Worm (Caenorhabditis elegans): Measurements from ENCODE around the gene rpl-35.

Gene rpl-35

ce11 chrIII:7809033-7809432 lies 45.9 kb upstream of the rpl-35 start:
- TF ChIP-seq mls-2 (tag; optimal IDR thresholded peaks at IDR 0.05): no peak
- no peak for TF ChIP-seq lsy-2 (tag; optimal IDR thresholded peaks at IDR 0.05)
- TF ChIP-seq pha-4 (tag; optimal IDR thresholded peaks at IDR 0.05): no peak

ce11 chrIII:7812208-7812880 lies 42.6 kb upstream of the rpl-35 start:
- TF ChIP-seq M03D4.4 (tag; optimal IDR thresholded peaks at IDR 0.05) (no peak), lsy-2 (tag; optimal IDR thresholded peaks at IDR 0.05) (peak; percentile 65)

ce11 chrIII:7814159-7815055 lies 40.5 kb upstream of the rpl-35 start, which contains the start of gene egl-5:
egl-5 (plus strand) TSS chrIII:7814374.
- TF ChIP-seq unc-120 (tag; optimal IDR thresholded peaks at IDR 0.05; ENCODE audit: poor library complexity, severe bottlenecking): no peak
- peak; percentile 97 for TF ChIP-seq mab-5 (tag; optimal IDR thresholded peaks at IDR 0.05)
- TF ChIP-seq zip-8 (tag; optimal IDR thresholded peaks at IDR 0.05): peak; percentile 100
- no peak for TF ChIP-seq drap-1 (GFP tag; optimal IDR thresholded peaks at IDR 0.05)
- TF ChIP-seq lsy-2 (tag; optimal IDR thresholded peaks at IDR 0.05): peak; percentile 26
- peak; percentile 24 for TF ChIP-seq ces-1 (GFP tag; optimal IDR thresholded peaks at IDR 0.05)
- TF ChIP-seq hlh-1 (tag; optimal IDR thresholded peaks at IDR 0.05): no peak
- no peak for TF ChIP-seq blmp-1 (tag; optimal IDR thresholded peaks at IDR 0.05)

- TF ChIP-seq unc-39 (tag; optimal IDR thresholded peaks at IDR 0.05) (no peak), flh-1 (GFP tag; optimal IDR thresholded peaks at IDR 0.05) (no peak), drap-1 (GFP tag; optimal IDR thresholded peaks at IDR 0.05) (no peak), unc-62 (GFP tag; optimal IDR thresholded peaks at IDR 0.05) (no peak), bed-3 (GFP tag; optimal IDR thresholded peaks at IDR 0.05) (no peak), lsy-2 (tag; optimal IDR thresholded peaks at IDR 0.05) (no peak), nhr-28 (tag; optimal IDR thresholded peaks at IDR 0.05) (no peak), mab-5 (tag; optimal IDR thresholded peaks at IDR 0.05) (peak; percentile 96)
Measured at ce11 chrIII:7815056-7815366, 39.9 kb upstream of the rpl-35 start.

ce11 chrIII:7815571-7816348 lies 39.2 kb upstream of the rpl-35 start:
- TF ChIP-seq mls-2 (tag; optimal IDR thresholded peaks at IDR 0.05) (no peak), zip-8 (tag; optimal IDR thresholded peaks at IDR 0.05) (peak; percentile 100), nhr-76 (tag; optimal IDR thresholded peaks at IDR 0.05) (no peak), sem-2 (GFP tag; optimal IDR thresholded peaks at IDR 0.05) (no peak), mab-5 (tag; optimal IDR thresholded peaks at IDR 0.05) (peak; percentile 91), nhr-12 (tag; optimal IDR thresholded peaks at IDR 0.05) (no peak)

- TF ChIP-seq bed-3 (GFP tag; optimal IDR thresholded peaks at IDR 0.05): no peak
- TF ChIP-seq mab-5 (tag; optimal IDR thresholded peaks at IDR 0.05): peak; percentile 99
- TF ChIP-seq zip-8 (tag; optimal IDR thresholded peaks at IDR 0.05): peak; percentile 100
Measured at ce11 chrIII:7816463-7816862, 38.5 kb upstream of the rpl-35 start.

ce11 chrIII:7818965-7819364 lies 36.0 kb upstream of the rpl-35 start:
- TF ChIP-seq blmp-1 (tag; optimal IDR thresholded peaks at IDR 0.05): no peak
- TF ChIP-seq cnd-1 (tag; optimal IDR thresholded peaks at IDR 0.05): no peak
- no peak for TF ChIP-seq unc-39 (tag; optimal IDR thresholded peaks at IDR 0.05)
- TF ChIP-seq drap-1 (GFP tag; optimal IDR thresholded peaks at IDR 0.05): no peak
- no peak for TF ChIP-seq lin-13 (tag; optimal IDR thresholded peaks at IDR 0.05)
- no peak for TF ChIP-seq snpc-4 (tag; optimal IDR thresholded peaks at IDR 0.05)
- TF ChIP-seq nhr-76 (tag; optimal IDR thresholded peaks at IDR 0.05): no peak
- no peak for TF ChIP-seq sem-2 (GFP tag; optimal IDR thresholded peaks at IDR 0.05)
- TF ChIP-seq ceh-43 (GFP tag; optimal IDR thresholded peaks at IDR 0.05): no peak
- TF ChIP-seq mls-2 (tag; optimal IDR thresholded peaks at IDR 0.05): no peak
- TF ChIP-seq nhr-28 (tag; optimal IDR thresholded peaks at IDR 0.05): no peak
- no peak for TF ChIP-seq lin-32 (GFP tag; optimal IDR thresholded peaks at IDR 0.05)
- TF ChIP-seq flh-1 (GFP tag; optimal IDR thresholded peaks at IDR 0.05): no peak
- no peak for TF ChIP-seq ham-2 (GFP tag; optimal IDR thresholded peaks at IDR 0.05)
- TF ChIP-seq elt-1 (tag; optimal IDR thresholded peaks at IDR 0.05; ENCODE audit: borderline replicate concordance, insufficient read depth): no peak
- no peak for TF ChIP-seq unc-120 (tag; optimal IDR thresholded peaks at IDR 0.05; ENCODE audit: poor library complexity, severe bottlenecking)
- no peak for TF ChIP-seq ztf-11 (tag; optimal IDR thresholded peaks at IDR 0.05)
- TF ChIP-seq tbx-8 (GFP tag; optimal IDR thresholded peaks at IDR 0.05): no peak
